Worm (Caenorhabditis elegans) whole organism, L3 larva: ENCODE data around the gene mpst-7.

Experiments
- ama-1 ChIP-seq: fragments of 150-350 bp; optimal IDR thresholded peaks from 2 replicates; lab custom pipeline; 2018
- elt-3 ChIP-seq, 3 experiments: fragments of 150-350 bp in 1 of 3; sonication (generic microtip) in 2 of 3; optimal IDR thresholded peaks; 2 replicates in 2 of 3; 4 replicates in 1 of 3; lab custom pipeline; 2014 to 2017; ENCODE audit warnings: missing biosample characterization in 3 of 3, missing genetic modification characterization in 3 of 3
- mdl-1 ChIP-seq: fragments of 150-350 bp; optimal IDR thresholded peaks from 2 replicates; lab custom pipeline; 2014; ENCODE audit warnings: missing biosample characterization, missing genetic modification characterization
- nhr-11 ChIP-seq: fragments of 150-350 bp; optimal IDR thresholded peaks from 2 replicates; lab custom pipeline; 2014; ENCODE audit warnings: missing biosample characterization, missing genetic modification characterization

DNA sequence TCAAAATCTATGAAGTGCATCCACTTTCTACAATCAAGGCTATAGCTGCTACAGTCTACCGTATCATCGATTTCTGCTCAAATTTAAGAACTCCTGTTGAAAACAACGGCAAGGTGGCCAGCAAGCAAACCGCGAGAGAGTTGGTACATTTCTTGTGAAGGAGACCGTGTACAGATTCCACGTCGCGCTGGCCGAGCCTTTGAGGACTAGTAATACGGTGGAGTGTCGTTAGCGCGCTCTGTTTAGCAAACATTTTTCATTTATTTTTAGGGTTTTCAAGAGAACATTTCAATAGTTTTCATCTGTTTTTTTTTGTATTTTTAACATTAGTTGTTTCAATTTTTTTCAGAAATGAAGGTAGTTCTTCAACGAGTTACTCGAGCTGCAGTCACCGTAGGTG is 8.6 kb downstream of the mpst-7 start, which contains the start of gene pqn-68:
- TF ChIP-seq ama-1 (lab: Kevin White, UChicago) (no peak), elt-3 (tag; optimal IDR thresholded peaks at IDR 0.05; lab: Kevin White, UChicago) (no peak), mdl-1 (tag; lab: Kevin White, UChicago) (no peak), nhr-11 (no peak)
